Comparison of ENCODE assay signal across 1 fruit fly cellular context in genomic region chr3R:4910365-4910810, dm6.
TF ChIP-seq lines count a peak whose summit lies in the region.

Gene Cdep, plus strand, starts transcription at chr3R:4910552.

TF ChIP-seq in whole organism, embryonic, 481 proteins besides CTCF, POLR2A, EP300 and RAD21 (continued from another document and continues in another):
- peak; percentile 60 for TF ChIP-seq CG6765 (GFP tag; optimal IDR thresholded peaks at IDR 0.05; lab: Kevin White, UChicago)
- peak; percentile 29 for TF ChIP-seq CG10431 (GFP tag; optimal IDR thresholded peaks at IDR 0.05; lab: Kevin White, UChicago)
- TF ChIP-seq ERR (GFP tag; optimal IDR thresholded peaks at IDR 0.05; lab: Kevin White, UChicago), result no peak
- no peak for TF ChIP-seq jumu (GFP tag; optimal IDR thresholded peaks at IDR 0.05; lab: Kevin White, UChicago)
- no peak; the same call in 2 of the 3 replicates for TF ChIP-seq B-H1 (GFP tag; IDR thresholded peaks at IDR 0.05; lab: Robert Waterston, UW)
- peak; percentile 33 for TF ChIP-seq CG4424 (GFP tag; optimal IDR thresholded peaks at IDR 0.05; lab: Kevin White, UChicago)
- TF ChIP-seq sna (GFP tag; IDR thresholded peaks at IDR 0.05; lab: Robert Waterston, UW; ENCODE audit: partially characterized antibody), result peak; percentile 95
- TF ChIP-seq CG1603 (tag; optimal IDR thresholded peaks at IDR 0.05; lab: Kevin White, UChicago), result peak; percentile 56
- peak; percentile 19 for TF ChIP-seq CG17385 (GFP tag; optimal IDR thresholded peaks at IDR 0.05; lab: Kevin White, UChicago)
- TF ChIP-seq CG8924 (tag; optimal IDR thresholded peaks at IDR 0.05; lab: Kevin White, UChicago), result peak; percentile 69
- no peak for TF ChIP-seq corto (GFP tag; optimal IDR thresholded peaks at IDR 0.05; lab: Kevin White, UChicago)
- peak; percentile 60 for TF ChIP-seq caup (GFP tag; optimal IDR thresholded peaks at IDR 0.05; lab: Kevin White, UChicago; ENCODE audit: severe bottlenecking)
- TF ChIP-seq CG14441 (GFP tag; IDR thresholded peaks at IDR 0.05; lab: Robert Waterston, UW), result 0 out of 2 replicates have a peak, but pooled peaks have one; percentile 23
- TF ChIP-seq Stat92E (GFP tag; optimal IDR thresholded peaks at IDR 0.05; lab: Kevin White, UChicago), result peak in 1 of 3 experiments; percentile 89
- TF ChIP-seq Dp (GFP tag; optimal IDR thresholded peaks at IDR 0.05; lab: Kevin White, UChicago), result peak; percentile 69
- TF ChIP-seq lov (optimal IDR thresholded peaks at IDR 0.05; lab: Kevin White, UChicago), result no peak
- TF ChIP-seq lov (GFP tag; IDR thresholded peaks at IDR 0.05; lab: Robert Waterston, UW), result no peak
- TF ChIP-seq gce (GFP tag; IDR thresholded peaks at IDR 0.05; lab: Robert Waterston, UW), result no peak
- no peak for TF ChIP-seq luna (GFP tag; optimal IDR thresholded peaks at IDR 0.05; lab: Kevin White, UChicago)
- TF ChIP-seq sob (GFP tag; IDR thresholded peaks at IDR 0.05; lab: Robert Waterston, UW), result peak; percentile 65
- TF ChIP-seq CG3065 (GFP tag; optimal IDR thresholded peaks at IDR 0.05; lab: Kevin White, UChicago), result no peak
- peak; percentile 3 for TF ChIP-seq CG11723 (GFP tag; optimal IDR thresholded peaks at IDR 0.05; lab: Kevin White, UChicago)
- no peak for TF ChIP-seq Atf-2 (GFP tag; optimal IDR thresholded peaks at IDR 0.05; lab: Kevin White, UChicago)
- peak; percentile 31 for TF ChIP-seq Xrp1 (GFP tag; IDR thresholded peaks at IDR 0.05; lab: Robert Waterston, UW)
- no peak for TF ChIP-seq Fer2 (tag; optimal IDR thresholded peaks at IDR 0.05; lab: Kevin White, UChicago)
- TF ChIP-seq CkIIα-i1 (GFP tag; IDR thresholded peaks at IDR 0.05; lab: Robert Waterston, UW), result no peak
- peak; percentile 53 for TF ChIP-seq grau (tag; optimal IDR thresholded peaks at IDR 0.05; lab: Kevin White, UChicago)
- no peak for TF ChIP-seq salm (tag; optimal IDR thresholded peaks at IDR 0.05; lab: Kevin White, UChicago)
- peak; percentile 59; the same call in 1 of the 2 replicates for TF ChIP-seq chm (GFP tag; IDR thresholded peaks at IDR 0.05; lab: Robert Waterston, UW)
- peak in 1 of 2 experiments; percentile 34 for TF ChIP-seq bsh (GFP tag; optimal IDR thresholded peaks at IDR 0.05; lab: Kevin White, UChicago)
- peak; percentile 56 for TF ChIP-seq gem (tag; optimal IDR thresholded peaks at IDR 0.05; lab: Kevin White, UChicago)
- no peak for TF ChIP-seq CG1832 (GFP tag; optimal IDR thresholded peaks at IDR 0.05; lab: Kevin White, UChicago)
- no peak for TF ChIP-seq fd64A (GFP tag; optimal IDR thresholded peaks at IDR 0.05; lab: Kevin White, UChicago)
- no peak for TF ChIP-seq pan (optimal IDR thresholded peaks at IDR 0.05; lab: Kevin White, UChicago)
- TF ChIP-seq pan (GFP tag; optimal IDR thresholded peaks at IDR 0.05 in 1 of 2, IDR thresholded peaks at IDR 0.05 in 1 of 2), result peak in 1 of 2 experiments; percentile 61
- no peak for TF ChIP-seq CG3726 (GFP tag; IDR thresholded peaks at IDR 0.05; lab: Robert Waterston, UW)
- TF ChIP-seq mirr (GFP tag; optimal IDR thresholded peaks at IDR 0.05; lab: Kevin White, UChicago), result peak; percentile 63
- no peak for TF ChIP-seq Hey (tag; optimal IDR thresholded peaks at IDR 0.05; lab: Kevin White, UChicago)
- TF ChIP-seq D19B (GFP tag; optimal IDR thresholded peaks at IDR 0.05; lab: Kevin White, UChicago), result no peak
- TF ChIP-seq ssp (GFP tag; IDR thresholded peaks at IDR 0.05; lab: Robert Waterston, UW), result 0 out of 2 replicates have a peak, but pooled peaks have one; percentile 13
- TF ChIP-seq nom (GFP tag; optimal IDR thresholded peaks at IDR 0.05; lab: Kevin White, UChicago), result peak; percentile 50
- no peak for TF ChIP-seq pros (GFP tag; optimal IDR thresholded peaks at IDR 0.05; lab: Kevin White, UChicago)
- no peak for TF ChIP-seq CG6689 (GFP tag; IDR thresholded peaks at IDR 0.05; lab: Robert Waterston, UW)
- TF ChIP-seq ash1 (GFP tag; optimal IDR thresholded peaks at IDR 0.05; lab: Kevin White, UChicago), result no peak
- peak; percentile 58 for TF ChIP-seq CG3281 (GFP tag; optimal IDR thresholded peaks at IDR 0.05; lab: Kevin White, UChicago)
- peak; percentile 49 for TF ChIP-seq CG31441 (GFP tag; IDR thresholded peaks at IDR 0.05; lab: Robert Waterston, UW)
- TF ChIP-seq yki (optimal IDR thresholded peaks at IDR 0.05; lab: Kevin White, UChicago), result no peak
- no peak for TF ChIP-seq abd-A (tag; optimal IDR thresholded peaks at IDR 0.05; lab: Kevin White, UChicago)
- no peak for TF ChIP-seq CG10565 (GFP tag; optimal IDR thresholded peaks at IDR 0.05; lab: Kevin White, UChicago)
- peak; percentile 11 for TF ChIP-seq dmrt11E (tag; optimal IDR thresholded peaks at IDR 0.05; lab: Kevin White, UChicago)
- TF ChIP-seq CG33557 (GFP tag; optimal IDR thresholded peaks at IDR 0.05; lab: Kevin White, UChicago), result no peak
- peak; percentile 3 for TF ChIP-seq exex (tag; optimal IDR thresholded peaks at IDR 0.05; lab: Kevin White, UChicago)
- TF ChIP-seq C15 (GFP tag; IDR thresholded peaks at IDR 0.05; lab: Robert Waterston, UW), result no peak
- TF ChIP-seq tio (GFP tag; optimal IDR thresholded peaks at IDR 0.05; lab: Kevin White, UChicago), result no peak
- peak; percentile 91 for TF ChIP-seq vnd (GFP tag; IDR thresholded peaks at IDR 0.05; lab: Robert Waterston, UW; ENCODE audit: partially characterized antibody)
- TF ChIP-seq ro (GFP tag; IDR thresholded peaks at IDR 0.05; lab: Robert Waterston, UW), result no peak
- no peak for TF ChIP-seq CG3838 (GFP tag; optimal IDR thresholded peaks at IDR 0.05; lab: Kevin White, UChicago)
- TF ChIP-seq fd102C (GFP tag; optimal IDR thresholded peaks at IDR 0.05; lab: Kevin White, UChicago), result peak; percentile 22
- TF ChIP-seq CG10147 (GFP tag; optimal IDR thresholded peaks at IDR 0.05; lab: Kevin White, UChicago), result peak; percentile 21
- TF ChIP-seq CG32532 (GFP tag; IDR thresholded peaks at IDR 0.05; lab: Robert Waterston, UW), result 0 out of 2 replicates have a peak, but pooled peaks have one; percentile 36
- TF ChIP-seq CG15601 (tag; optimal IDR thresholded peaks at IDR 0.05; lab: Kevin White, UChicago), result peak; percentile 57
- TF ChIP-seq dysf (GFP tag; IDR thresholded peaks at IDR 0.05; lab: Robert Waterston, UW), result peak; percentile 31; the same call in 2 of the 3 replicates
- no peak for TF ChIP-seq Atf3 (GFP tag; optimal IDR thresholded peaks at IDR 0.05; lab: Kevin White, UChicago)
- TF ChIP-seq CG7357 (GFP tag; IDR thresholded peaks at IDR 0.05; lab: Robert Waterston, UW), result no peak
- TF ChIP-seq Adf1 (GFP tag; IDR thresholded peaks at IDR 0.05; lab: Robert Waterston, UW), result 0 out of 2 replicates have a peak, but pooled peaks have one; percentile 5
- TF ChIP-seq CG4328 (GFP tag; optimal IDR thresholded peaks at IDR 0.05; lab: Kevin White, UChicago), result no peak
- peak; percentile 12 for TF ChIP-seq fd96Cb (tag; optimal IDR thresholded peaks at IDR 0.05; lab: Kevin White, UChicago)
- TF ChIP-seq jing (GFP tag; optimal IDR thresholded peaks at IDR 0.05; lab: Kevin White, UChicago), result no peak
- peak; percentile 51 for TF ChIP-seq Meics (GFP tag; optimal IDR thresholded peaks at IDR 0.05; lab: Kevin White, UChicago)
- TF ChIP-seq zfh2 (GFP tag; optimal IDR thresholded peaks at IDR 0.05; lab: Kevin White, UChicago), result no peak
- no peak for TF ChIP-seq TFAM (GFP tag; optimal IDR thresholded peaks at IDR 0.05; lab: Kevin White, UChicago)
- no peak for TF ChIP-seq CG12744 (GFP tag; optimal IDR thresholded peaks at IDR 0.05; lab: Kevin White, UChicago)
- no peak for TF ChIP-seq stc (GFP tag; IDR thresholded peaks at IDR 0.05; lab: Robert Waterston, UW)
- no peak for TF ChIP-seq CG6854 (GFP tag; optimal IDR thresholded peaks at IDR 0.05; lab: Kevin White, UChicago)
- TF ChIP-seq Dfd (GFP tag; optimal IDR thresholded peaks at IDR 0.05; lab: Kevin White, UChicago), result no peak
- TF ChIP-seq CG12942 (GFP tag; optimal IDR thresholded peaks at IDR 0.05; lab: Kevin White, UChicago), result peak; percentile 4
- no peak for TF ChIP-seq HLH54F (GFP tag; optimal IDR thresholded peaks at IDR 0.05; lab: Kevin White, UChicago)
- TF ChIP-seq CG8944 (GFP tag; optimal IDR thresholded peaks at IDR 0.05; lab: Kevin White, UChicago), result peak; percentile 35
- no peak for TF ChIP-seq CG1792 (GFP tag; optimal IDR thresholded peaks at IDR 0.05; lab: Kevin White, UChicago)
- peak; percentile 54; the same call in 1 of the 3 replicates for TF ChIP-seq sr (GFP tag; IDR thresholded peaks at IDR 0.05; lab: Robert Waterston, UW)
- TF ChIP-seq CG11504 (tag; optimal IDR thresholded peaks at IDR 0.05; lab: Kevin White, UChicago), result peak; percentile 81
- peak; percentile 14 for TF ChIP-seq Lhr (GFP tag; optimal IDR thresholded peaks at IDR 0.05; lab: Kevin White, UChicago)
- TF ChIP-seq CG8281 (tag; optimal IDR thresholded peaks at IDR 0.05; lab: Kevin White, UChicago), result no peak
- peak; percentile 13 for TF ChIP-seq CG10654 (GFP tag; optimal IDR thresholded peaks at IDR 0.05; lab: Kevin White, UChicago)
- peak; percentile 4 for TF ChIP-seq zf30C (GFP tag; optimal IDR thresholded peaks at IDR 0.05; lab: Kevin White, UChicago)
- TF ChIP-seq her (GFP tag; optimal IDR thresholded peaks at IDR 0.05; lab: Kevin White, UChicago), result peak; percentile 45
- no peak for TF ChIP-seq Nf-YA (GFP tag; IDR thresholded peaks at IDR 0.05; lab: Robert Waterston, UW)
- TF ChIP-seq Sry-δ (GFP tag; optimal IDR thresholded peaks at IDR 0.05; lab: Kevin White, UChicago), result peak; percentile 76
- TF ChIP-seq CG17568 (GFP tag; optimal IDR thresholded peaks at IDR 0.05; lab: Kevin White, UChicago), result no peak
- no peak for TF ChIP-seq CG8478 (optimal IDR thresholded peaks at IDR 0.05; lab: Kevin White, UChicago)
- peak; percentile 95 for TF ChIP-seq Scr (GFP tag; IDR thresholded peaks at IDR 0.05; lab: Robert Waterston, UW; ENCODE audit: partially characterized antibody)
- peak; percentile 14 for TF ChIP-seq CG1233 (GFP tag; optimal IDR thresholded peaks at IDR 0.05; lab: Kevin White, UChicago)
- TF ChIP-seq CG7963 (GFP tag; IDR thresholded peaks at IDR 0.05; lab: Robert Waterston, UW; ENCODE audit: partially characterized antibody), result peak; percentile 91
- TF ChIP-seq disco-r (GFP tag; optimal IDR thresholded peaks at IDR 0.05; lab: Kevin White, UChicago), result no peak
- peak; percentile 86 for TF ChIP-seq onecut (GFP tag; IDR thresholded peaks at IDR 0.05; lab: Robert Waterston, UW)
- peak; percentile 69 for TF ChIP-seq CG10267 (tag; optimal IDR thresholded peaks at IDR 0.05; lab: Kevin White, UChicago)
- no peak for TF ChIP-seq Neu2 (GFP tag; optimal IDR thresholded peaks at IDR 0.05; lab: Kevin White, UChicago; ENCODE audit: borderline replicate concordance)
- no peak for TF ChIP-seq CG11247 (GFP tag; IDR thresholded peaks at IDR 0.05; lab: Robert Waterston, UW)
- TF ChIP-seq CG2712 (tag; optimal IDR thresholded peaks at IDR 0.05; lab: Kevin White, UChicago), result peak; percentile 69
- no peak for TF ChIP-seq CG17186 (GFP tag; optimal IDR thresholded peaks at IDR 0.05; lab: Kevin White, UChicago)
- peak; percentile 3 for TF ChIP-seq scrt (GFP tag; optimal IDR thresholded peaks at IDR 0.05; lab: Kevin White, UChicago)
- peak; percentile 80 for TF ChIP-seq CG34422 (GFP tag; IDR thresholded peaks at IDR 0.05; lab: Robert Waterston, UW)
- TF ChIP-seq Doc2 (GFP tag; IDR thresholded peaks at IDR 0.05; lab: Robert Waterston, UW), result no peak
- TF ChIP-seq Hsf (GFP tag; optimal IDR thresholded peaks at IDR 0.05; lab: Kevin White, UChicago), result peak; percentile 7
- no peak for TF ChIP-seq fru (optimal IDR thresholded peaks at IDR 0.05; lab: Kevin White, UChicago)
- peak; percentile 6 for TF ChIP-seq NC2β (GFP tag; optimal IDR thresholded peaks at IDR 0.05; lab: Kevin White, UChicago)
- no peak for TF ChIP-seq sc (optimal IDR thresholded peaks at IDR 0.05; lab: Kevin White, UChicago)
- peak; percentile 10 for TF ChIP-seq sc (GFP tag; optimal IDR thresholded peaks at IDR 0.05; lab: Kevin White, UChicago)
- peak; percentile 90 for TF ChIP-seq inv (GFP tag; IDR thresholded peaks at IDR 0.05; lab: Robert Waterston, UW; ENCODE audit: partially characterized antibody)
- peak; percentile 65 for TF ChIP-seq CG9932 (GFP tag; IDR thresholded peaks at IDR 0.05; lab: Robert Waterston, UW)
- TF ChIP-seq fu2 (GFP tag; optimal IDR thresholded peaks at IDR 0.05; lab: Kevin White, UChicago), result no peak
- TF ChIP-seq Sin3A (optimal IDR thresholded peaks at IDR 0.05; lab: Kevin White, UChicago), result peak; percentile 17
- no peak for TF ChIP-seq psq (GFP tag; optimal IDR thresholded peaks at IDR 0.05; lab: Kevin White, UChicago)
- TF ChIP-seq btn (GFP tag; optimal IDR thresholded peaks at IDR 0.05; lab: Kevin White, UChicago), result no peak
- TF ChIP-seq CG15514 (GFP tag; optimal IDR thresholded peaks at IDR 0.05; lab: Kevin White, UChicago), result peak; percentile 64
- no peak for TF ChIP-seq CG1647 (GFP tag; optimal IDR thresholded peaks at IDR 0.05; lab: Kevin White, UChicago)
- peak; percentile 35 for TF ChIP-seq CoRest (tag; optimal IDR thresholded peaks at IDR 0.05; lab: Kevin White, UChicago)
- no peak for TF ChIP-seq al (GFP tag; IDR thresholded peaks at IDR 0.05; lab: Robert Waterston, UW)
- peak; percentile 86 for TF ChIP-seq stwl (tag; optimal IDR thresholded peaks at IDR 0.05; lab: Kevin White, UChicago)
- TF ChIP-seq CG10274 (GFP tag; optimal IDR thresholded peaks at IDR 0.05; lab: Kevin White, UChicago), result no peak
- TF ChIP-seq CG9609 (GFP tag; optimal IDR thresholded peaks at IDR 0.05; lab: Kevin White, UChicago), result no peak
- TF ChIP-seq Ptx1 (GFP tag; IDR thresholded peaks at IDR 0.05; lab: Robert Waterston, UW), result 0 out of 2 replicates have a peak, but pooled peaks have one; percentile 30
- TF ChIP-seq Eip74EF (GFP tag; optimal IDR thresholded peaks at IDR 0.05; lab: Kevin White, UChicago), result no peak
- TF ChIP-seq chif (GFP tag; optimal IDR thresholded peaks at IDR 0.05; lab: Kevin White, UChicago), result no peak
- no peak for TF ChIP-seq Atf6 (GFP tag; IDR thresholded peaks at IDR 0.05; lab: Robert Waterston, UW)
- peak; percentile 35 for TF ChIP-seq zen (tag; optimal IDR thresholded peaks at IDR 0.05; lab: Kevin White, UChicago)
- TF ChIP-seq CG4360 (GFP tag; IDR thresholded peaks at IDR 0.05; lab: Robert Waterston, UW), result peak; percentile 31; the same call in 1 of the 2 replicates
- peak; percentile 38 for TF ChIP-seq CG18764 (GFP tag; optimal IDR thresholded peaks at IDR 0.05; lab: Kevin White, UChicago)
- TF ChIP-seq CG2199 (GFP tag; IDR thresholded peaks at IDR 0.05; lab: Robert Waterston, UW), result peak; percentile 90; the same call in 2 of the 3 replicates
- TF ChIP-seq CG10209 (GFP tag; optimal IDR thresholded peaks at IDR 0.05; lab: Kevin White, UChicago), result peak; percentile 12
- no peak for TF ChIP-seq Oaz (GFP tag; IDR thresholded peaks at IDR 0.05; lab: Robert Waterston, UW)
- 0 out of 2 replicates have a peak, but pooled peaks have one; percentile 27 for TF ChIP-seq CG5953 (GFP tag; IDR thresholded peaks at IDR 0.05; lab: Robert Waterston, UW)
- TF ChIP-seq CG7745 (tag; optimal IDR thresholded peaks at IDR 0.05; lab: Kevin White, UChicago), result no peak
